Fruit fly (Drosophila melanogaster): Measurements from ENCODE around the gene TwdlH.

- TF ChIP-seq h (GFP tag; optimal IDR thresholded peaks at IDR 0.05) = no peak
- TF ChIP-seq Abd-B (GFP tag; optimal IDR thresholded peaks at IDR 0.05) = no peak
- no peak for TF ChIP-seq Sp1 (GFP tag; optimal IDR thresholded peaks at IDR 0.05)
- TF ChIP-seq pan (optimal IDR thresholded peaks at IDR 0.05) = no peak
- no peak for TF ChIP-seq OdsH (GFP tag; optimal IDR thresholded peaks at IDR 0.05)
- TF ChIP-seq lola (GFP tag; optimal IDR thresholded peaks at IDR 0.05) = no peak
Observed at dm6 chr3R:26629618-26630017, 3.9 kb upstream of the TwdlH start, which contains the start of gene TwdlJ.
